Fruit fly (Drosophila melanogaster): Measurements from ENCODE around the gene awd.
A peak's percentile ranks its signal among the peaks of the same experiment; 100 is the strongest.

Gene awd

DNA sequence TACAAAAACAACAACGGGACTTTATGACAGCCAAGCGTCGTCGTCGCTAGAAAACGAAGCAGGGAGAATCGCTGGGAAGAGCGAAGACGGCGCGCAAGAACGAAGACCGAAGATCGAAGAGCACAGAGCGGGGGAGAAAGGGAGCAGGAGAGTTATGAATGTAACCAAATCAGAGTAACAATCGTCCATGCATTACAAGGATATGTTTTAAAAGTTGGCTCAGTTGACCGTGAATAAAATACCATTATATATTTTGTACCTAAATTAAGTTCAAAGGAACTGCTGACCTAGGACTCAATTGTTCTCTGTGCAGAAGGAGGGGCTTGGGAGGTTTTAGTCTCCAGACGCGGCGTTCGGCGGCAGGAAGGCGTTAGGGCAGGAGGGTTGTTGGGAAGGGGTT lies 24.4 kb downstream of the awd start:
- TF ChIP-seq Mio (GFP tag; optimal IDR thresholded peaks at IDR 0.05) (no peak), N (GFP tag; optimal IDR thresholded peaks at IDR 0.05) (no peak), sv (GFP tag; optimal IDR thresholded peaks at IDR 0.05) (no peak), Vsx2 (GFP tag; optimal IDR thresholded peaks at IDR 0.05; ENCODE audit: partially characterized antibody) (no peak), dmrt93B (GFP tag; optimal IDR thresholded peaks at IDR 0.05) (no peak), fru (GFP tag; optimal IDR thresholded peaks at IDR 0.05) (no peak), Dfd (GFP tag; optimal IDR thresholded peaks at IDR 0.05) (no peak)

DNA sequence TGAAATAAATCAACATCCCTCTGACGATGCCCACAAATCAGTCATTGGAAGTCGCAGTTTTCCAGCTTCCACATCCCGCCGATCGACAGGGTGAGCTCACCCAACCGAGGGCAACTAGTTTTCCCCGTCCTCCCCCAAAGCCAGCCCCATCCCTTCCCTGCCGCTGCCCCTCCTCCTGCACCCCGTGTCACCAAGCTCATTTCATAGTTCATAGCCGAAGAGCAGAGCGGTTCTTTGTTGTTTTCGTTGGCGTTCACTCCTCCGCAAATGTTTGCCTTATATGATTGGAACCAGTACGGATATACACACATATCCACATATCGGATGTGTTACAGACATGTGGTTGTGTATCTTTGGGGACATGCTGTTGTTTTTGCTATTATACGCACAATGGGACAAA lies 25.8 kb downstream of the awd start:
- no peak for TF ChIP-seq CG32264 (GFP tag; optimal IDR thresholded peaks at IDR 0.05)
- TF ChIP-seq br (GFP tag; optimal IDR thresholded peaks at IDR 0.05), result no peak
- TF ChIP-seq tai (GFP tag; optimal IDR thresholded peaks at IDR 0.05), result no peak
- TF ChIP-seq CrebA (GFP tag; optimal IDR thresholded peaks at IDR 0.05; ENCODE audit: borderline replicate concordance), result no peak
- no peak for TF ChIP-seq Dfd (GFP tag; optimal IDR thresholded peaks at IDR 0.05)
- TF ChIP-seq lola (GFP tag; optimal IDR thresholded peaks at IDR 0.05), result no peak
- TF ChIP-seq Mio (GFP tag; optimal IDR thresholded peaks at IDR 0.05), result no peak
- no peak for TF ChIP-seq Hr78 (GFP tag; optimal IDR thresholded peaks at IDR 0.05)
- TF ChIP-seq ey (GFP tag; optimal IDR thresholded peaks at IDR 0.05), result no peak
- TF ChIP-seq Myc (optimal IDR thresholded peaks at IDR 0.05), result no peak
- no peak for TF ChIP-seq dmrt93B (GFP tag; optimal IDR thresholded peaks at IDR 0.05)
- TF ChIP-seq woc (GFP tag; optimal IDR thresholded peaks at IDR 0.05), result no peak
- no peak for TF ChIP-seq dl (GFP tag; optimal IDR thresholded peaks at IDR 0.05; ENCODE audit: insufficient read depth in 1 of 2, partially characterized antibody in 2 of 2)
- TF ChIP-seq Hnf4 (GFP tag; optimal IDR thresholded peaks at IDR 0.05), result no peak
- no peak for TF ChIP-seq h (GFP tag; optimal IDR thresholded peaks at IDR 0.05)
- TF ChIP-seq rgr (GFP tag; optimal IDR thresholded peaks at IDR 0.05), result no peak
- TF ChIP-seq OdsH (GFP tag; optimal IDR thresholded peaks at IDR 0.05), result no peak

DNA sequence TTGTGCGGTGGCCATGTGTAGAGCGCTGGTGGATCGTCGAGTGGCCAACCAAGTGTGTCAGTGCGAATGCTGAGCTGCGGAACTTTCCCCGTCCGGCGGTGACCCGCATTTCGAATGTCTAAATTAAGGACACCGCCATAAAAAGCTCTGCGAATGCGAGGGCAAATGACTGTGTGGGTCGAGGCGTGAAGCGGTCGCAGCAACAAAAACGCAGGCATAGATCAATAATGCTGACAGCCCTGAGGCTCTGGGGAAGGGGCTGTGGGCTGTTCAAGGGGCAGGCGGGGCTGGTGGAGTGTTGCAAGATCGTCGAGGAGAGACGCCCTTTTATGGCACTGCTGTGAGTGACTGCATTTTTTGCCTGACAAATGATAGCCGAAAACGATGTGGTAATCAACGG lies 26.4 kb downstream of the awd start:
- TF ChIP-seq brk (GFP tag; optimal IDR thresholded peaks at IDR 0.05) (no peak), Hnf4 (GFP tag; optimal IDR thresholded peaks at IDR 0.05) (no peak), Sp1 (GFP tag; optimal IDR thresholded peaks at IDR 0.05) (no peak), OdsH (GFP tag; optimal IDR thresholded peaks at IDR 0.05) (no peak), psq (GFP tag; optimal IDR thresholded peaks at IDR 0.05) (no peak), Hr83 (GFP tag; optimal IDR thresholded peaks at IDR 0.05; ENCODE audit: poor library complexity, severe bottlenecking) (no peak), usp (GFP tag; optimal IDR thresholded peaks at IDR 0.05) (no peak), fru (GFP tag; optimal IDR thresholded peaks at IDR 0.05) (no peak), CG9705 (GFP tag; optimal IDR thresholded peaks at IDR 0.05) (no peak), Hr78 (GFP tag; optimal IDR thresholded peaks at IDR 0.05) (no peak)

DNA sequence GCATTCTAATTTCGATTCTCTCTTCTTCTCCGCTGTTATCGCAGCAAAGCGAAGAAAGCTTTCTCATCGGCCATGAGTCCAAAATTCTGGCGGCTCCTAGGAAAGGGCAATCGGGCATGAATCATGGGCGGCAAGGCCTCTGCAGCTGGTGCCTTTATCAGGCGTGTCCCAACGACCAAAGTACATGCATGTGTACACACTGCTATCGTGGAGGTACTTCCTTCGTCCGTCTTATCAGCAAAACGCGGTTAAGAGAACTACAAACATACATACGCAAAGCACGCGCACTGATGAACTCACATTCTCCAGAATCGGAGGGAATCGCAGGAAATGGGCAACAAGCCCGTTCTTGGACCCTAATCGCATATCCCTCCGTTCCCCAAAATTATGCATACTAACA lies 26.9 kb downstream of the awd start:
- TF ChIP-seq Hr83 (GFP tag; optimal IDR thresholded peaks at IDR 0.05; ENCODE audit: poor library complexity, severe bottlenecking), result no peak
- TF ChIP-seq dsf (GFP tag; optimal IDR thresholded peaks at IDR 0.05; ENCODE audit: borderline replicate concordance), result no peak
- TF ChIP-seq Sp1 (GFP tag; optimal IDR thresholded peaks at IDR 0.05), result no peak
- TF ChIP-seq psq (GFP tag; optimal IDR thresholded peaks at IDR 0.05), result no peak
- no peak for TF ChIP-seq Vsx2 (GFP tag; optimal IDR thresholded peaks at IDR 0.05; ENCODE audit: partially characterized antibody)

DNA sequence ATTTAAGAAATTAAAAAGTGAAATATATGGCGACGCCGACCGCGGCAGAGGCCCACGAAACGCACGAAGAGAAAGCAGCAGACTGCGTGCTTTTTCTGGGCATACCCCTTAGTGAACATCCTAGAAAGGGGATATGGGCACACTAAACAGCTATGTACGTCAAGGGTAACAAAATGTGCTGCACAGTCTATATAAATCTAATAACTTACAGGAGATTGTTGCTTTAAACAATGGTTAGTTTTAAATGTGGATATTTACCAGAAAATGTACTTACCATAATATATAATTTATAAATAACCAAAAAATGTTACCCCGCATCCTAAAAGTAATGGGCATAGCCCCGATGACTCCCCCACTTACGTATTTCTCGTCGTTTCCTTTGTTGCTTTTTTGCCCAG lies 27.7 kb downstream of the awd start:
- no peak for TF ChIP-seq Abd-B (GFP tag; optimal IDR thresholded peaks at IDR 0.05)
- no peak for TF ChIP-seq dl (GFP tag; optimal IDR thresholded peaks at IDR 0.05; ENCODE audit: insufficient read depth in 1 of 2, partially characterized antibody in 2 of 2)
- no peak for TF ChIP-seq jim (GFP tag; optimal IDR thresholded peaks at IDR 0.05)
- peak; percentile 18 for TF ChIP-seq ey (GFP tag; optimal IDR thresholded peaks at IDR 0.05)
- no peak for TF ChIP-seq brk (GFP tag; optimal IDR thresholded peaks at IDR 0.05)
- TF ChIP-seq Dif (GFP tag; optimal IDR thresholded peaks at IDR 0.05; ENCODE audit: partially characterized antibody), result no peak
- peak; percentile 25 for TF ChIP-seq Sp1 (GFP tag; optimal IDR thresholded peaks at IDR 0.05)
- TF ChIP-seq CrebA (GFP tag; optimal IDR thresholded peaks at IDR 0.05; ENCODE audit: borderline replicate concordance), result no peak
- no peak for TF ChIP-seq sv (GFP tag; optimal IDR thresholded peaks at IDR 0.05)
- no peak for TF ChIP-seq dmrt93B (GFP tag; optimal IDR thresholded peaks at IDR 0.05)
- peak in 1 of 2 experiments; percentile 46 for TF ChIP-seq foxo (GFP tag; optimal IDR thresholded peaks at IDR 0.05)
- no peak for TF ChIP-seq Dfd (GFP tag; optimal IDR thresholded peaks at IDR 0.05)
- TF ChIP-seq tai (GFP tag; optimal IDR thresholded peaks at IDR 0.05), result no peak
- peak; percentile 42 for TF ChIP-seq h (GFP tag; optimal IDR thresholded peaks at IDR 0.05)
- no peak for TF ChIP-seq pan (optimal IDR thresholded peaks at IDR 0.05)
- no peak for TF ChIP-seq Hr78 (GFP tag; optimal IDR thresholded peaks at IDR 0.05)
- TF ChIP-seq Jra (GFP tag; optimal IDR thresholded peaks at IDR 0.05), result no peak
- TF ChIP-seq CG32264 (GFP tag; optimal IDR thresholded peaks at IDR 0.05), result no peak
- no peak for TF ChIP-seq GATAd (GFP tag; optimal IDR thresholded peaks at IDR 0.05)
- TF ChIP-seq Mio (GFP tag; optimal IDR thresholded peaks at IDR 0.05), result no peak
- no peak for TF ChIP-seq Myc (optimal IDR thresholded peaks at IDR 0.05)
- no peak for TF ChIP-seq dsf (GFP tag; optimal IDR thresholded peaks at IDR 0.05; ENCODE audit: borderline replicate concordance)
- TF ChIP-seq rgr (GFP tag; optimal IDR thresholded peaks at IDR 0.05), result peak; percentile 35
- peak; percentile 37 for TF ChIP-seq HLH106 (tag; optimal IDR thresholded peaks at IDR 0.05)
- no peak for TF ChIP-seq Rel (GFP tag; optimal IDR thresholded peaks at IDR 0.05)
- no peak for TF ChIP-seq Rel (tag; optimal IDR thresholded peaks at IDR 0.05)
- no peak for TF ChIP-seq Vsx2 (GFP tag; optimal IDR thresholded peaks at IDR 0.05; ENCODE audit: partially characterized antibody)
- TF ChIP-seq lola (GFP tag; optimal IDR thresholded peaks at IDR 0.05), result no peak
- peak; percentile 48 for TF ChIP-seq psq (GFP tag; optimal IDR thresholded peaks at IDR 0.05)
- TF ChIP-seq Hnf4 (GFP tag; optimal IDR thresholded peaks at IDR 0.05), result no peak
- TF ChIP-seq usp (GFP tag; optimal IDR thresholded peaks at IDR 0.05), result no peak
- no peak for TF ChIP-seq Hr83 (GFP tag; optimal IDR thresholded peaks at IDR 0.05; ENCODE audit: poor library complexity, severe bottlenecking)
- no peak for TF ChIP-seq CG9705 (GFP tag; optimal IDR thresholded peaks at IDR 0.05)
- TF ChIP-seq N (GFP tag; optimal IDR thresholded peaks at IDR 0.05), result no peak
- TF ChIP-seq br (GFP tag; optimal IDR thresholded peaks at IDR 0.05), result no peak

Measured in whole organism, wandering third instar larva.